Fruit fly (Drosophila melanogaster) whole organism, prepupa: Measurements from ENCODE around the gene HisRS.

Source experiments
- CG10669 ChIP-seq: fragments of 200-800 bp; sonication (Bioruptor generic); optimal IDR thresholded peaks from 3 replicates; lab custom pipeline; 2018; ENCODE audit warnings: missing biosample characterization, mild to moderate bottlenecking, missing genetic modification characterization, moderate library complexity
- CG15336 ChIP-seq: fragments of 200-800 bp; sonication (Bioruptor generic); IDR thresholded peaks from 2 replicates; pipeline ENCODE4 v1.3.6; 2022; ENCODE audit warnings: missing biosample characterization, missing genetic modification characterization
- CG1621 ChIP-seq: fragments of 200-800 bp; sonication (Bioruptor generic); optimal IDR thresholded peaks from 3 replicates; lab custom pipeline; 2018; ENCODE audit warnings: missing biosample characterization, mild to moderate bottlenecking, missing genetic modification characterization
- CG16779 ChIP-seq: fragments of 200-800 bp; sonication (Bioruptor generic); optimal IDR thresholded peaks from 3 replicates; lab custom pipeline; 2017; ENCODE audit warnings: missing biosample characterization, mild to moderate bottlenecking, missing genetic modification characterization
- CG3032 ChIP-seq: fragments of 200-800 bp; optimal IDR thresholded peaks from 2 replicates; lab custom pipeline; 2019; ENCODE audit warnings: missing biosample characterization, mild to moderate bottlenecking, missing genetic modification characterization, moderate library complexity
- CG31627 ChIP-seq: fragments of 200-800 bp; sonication (Bioruptor generic); optimal IDR thresholded peaks from 3 replicates; lab custom pipeline; 2016; ENCODE audit warnings: missing biosample characterization, missing genetic modification characterization
- CG32006 ChIP-seq: fragments of 200-800 bp; sonication (Bioruptor generic); optimal IDR thresholded peaks from 3 replicates; lab custom pipeline; 2017; ENCODE audit warnings: missing biosample characterization, mild to moderate bottlenecking, missing genetic modification characterization
- CG3919 ChIP-seq: fragments of 200-800 bp; sonication (Bioruptor generic); optimal IDR thresholded peaks from 3 replicates; lab custom pipeline; 2016; ENCODE audit warnings: missing biosample characterization, missing genetic modification characterization
- CG4318 ChIP-seq: fragments of 200-800 bp; sonication (Bioruptor generic); optimal IDR thresholded peaks from 3 replicates; lab custom pipeline; 2017; ENCODE audit warnings: missing biosample characterization, mild to moderate bottlenecking, missing genetic modification characterization
- CG6163 ChIP-seq: fragments of 200-800 bp; sonication (Bioruptor generic); IDR thresholded peaks from 3 replicates; pipeline ENCODE4 v1.3.6; 2022; ENCODE audit warnings: missing biosample characterization, missing genetic modification characterization
- CG6276 ChIP-seq: fragments of 200-800 bp; sonication (Bioruptor generic); optimal IDR thresholded peaks from 2 replicates; lab custom pipeline; 2017; ENCODE audit warnings: missing biosample characterization, mild to moderate bottlenecking, missing genetic modification characterization
- CG6792 ChIP-seq: fragments of 200-800 bp; sonication (Bioruptor generic); optimal IDR thresholded peaks from 3 replicates; lab custom pipeline; 2016; ENCODE audit warnings: missing biosample characterization, missing genetic modification characterization
- CG6808 ChIP-seq: fragments of 200-800 bp; sonication (Bioruptor generic); optimal IDR thresholded peaks from 3 replicates; lab custom pipeline; 2017; ENCODE audit warnings: missing biosample characterization, missing genetic modification characterization, mild to moderate bottlenecking, moderate library complexity, missing genetic modification reagents
- CG6854 ChIP-seq: fragments of 200-800 bp; sonication (Bioruptor generic); optimal IDR thresholded peaks from 2 replicates; lab custom pipeline; 2017; ENCODE audit warnings: missing biosample characterization, mild to moderate bottlenecking, missing genetic modification characterization
- CG7368 ChIP-seq: fragments of 200-800 bp; sonication (Bioruptor generic); optimal IDR thresholded peaks from 3 replicates; lab custom pipeline; 2016; ENCODE audit warnings: missing biosample characterization, missing genetic modification characterization
- CG8119 ChIP-seq: fragments of 200-800 bp; sonication (Bioruptor generic); IDR thresholded peaks from 3 replicates; pipeline ENCODE4 v1.3.6; 2022; ENCODE audit warnings: missing biosample characterization, missing genetic modification characterization
- CG8632 ChIP-seq: fragments of 200-800 bp; sonication (Bioruptor generic); optimal IDR thresholded peaks from 3 replicates; lab custom pipeline; 2016; ENCODE audit warnings: missing biosample characterization, missing genetic modification characterization
- Eip93F ChIP-seq: fragments of 200-800 bp; sonication (Bioruptor generic); optimal IDR thresholded peaks from 2 replicates; lab custom pipeline; 2016; ENCODE audit warnings: missing biosample characterization, mild to moderate bottlenecking, missing genetic modification characterization
- Ets21C ChIP-seq: fragments of 200-800 bp; sonication (Bioruptor generic); optimal IDR thresholded peaks from 3 replicates; lab custom pipeline; 2016; ENCODE audit warnings: missing biosample characterization, missing genetic modification characterization
- Ets96B ChIP-seq: fragments of 200-800 bp; optimal IDR thresholded peaks from 2 replicates; lab custom pipeline; 2019; ENCODE audit warnings: missing biosample characterization, mild to moderate bottlenecking, missing genetic modification characterization, moderate library complexity
- Gug ChIP-seq: fragments of 200-800 bp; sonication (Bioruptor generic); IDR thresholded peaks from 2 replicates; pipeline ENCODE4 v1.3.6; 2022; ENCODE audit warnings: missing biosample characterization, missing genetic modification characterization
- Hr38 ChIP-seq: sonication (Bioruptor generic); optimal IDR thresholded peaks from 2 replicates; lab custom pipeline; 2016; ENCODE audit warnings: missing biosample characterization, missing genetic modification characterization
- Hr39 ChIP-seq: fragments of 200-800 bp; sonication (Bioruptor generic); optimal IDR thresholded peaks from 2 replicates; lab custom pipeline; 2016; ENCODE audit warnings: missing biosample characterization, missing genetic modification characterization
- Hr4 ChIP-seq: fragments of 200-800 bp; sonication (Bioruptor generic); optimal IDR thresholded peaks from 3 replicates; lab custom pipeline; 2016; ENCODE audit warnings: missing biosample characterization, missing genetic modification characterization
- Met ChIP-seq: fragments of 200-800 bp; sonication (Bioruptor generic); optimal IDR thresholded peaks from 3 replicates; lab custom pipeline; 2016; ENCODE audit warnings: missing biosample characterization, missing genetic modification characterization
- OdsH ChIP-seq: fragments of 200-800 bp; sonication (Bioruptor generic); optimal IDR thresholded peaks from 3 replicates; lab custom pipeline; 2016; ENCODE audit warnings: missing biosample characterization, missing genetic modification characterization
- Smox ChIP-seq: fragments of 200-800 bp; sonication (Bioruptor generic); optimal IDR thresholded peaks from 3 replicates; lab custom pipeline; 2016; ENCODE audit warnings: missing biosample characterization, missing genetic modification characterization
- Sox102F ChIP-seq: fragments of 200-800 bp; sonication (Bioruptor generic); optimal IDR thresholded peaks from 2 replicates; lab custom pipeline; 2016; ENCODE audit warnings: missing biosample characterization, mild to moderate bottlenecking, missing genetic modification characterization
- Sox14 ChIP-seq: fragments of 200-800 bp; sonication (Bioruptor generic); optimal IDR thresholded peaks from 3 replicates; lab custom pipeline; 2016; ENCODE audit warnings: missing biosample characterization, missing genetic modification characterization
- achi ChIP-seq: fragments of 200-800 bp; sonication (Bioruptor generic); optimal IDR thresholded peaks from 3 replicates; lab custom pipeline; 2016; ENCODE audit warnings: missing biosample characterization, missing genetic modification characterization
- acj6 ChIP-seq: fragments of 200-800 bp; sonication (Bioruptor generic); optimal IDR thresholded peaks from 3 replicates; lab custom pipeline; 2016; ENCODE audit warnings: missing biosample characterization, missing genetic modification characterization
- cyc ChIP-seq: fragments of 200-800 bp; sonication (Bioruptor generic); optimal IDR thresholded peaks from 3 replicates; lab custom pipeline; 2016; ENCODE audit warnings: missing biosample characterization, missing genetic modification characterization
- dac ChIP-seq: fragments of 200-800 bp; sonication (Bioruptor generic); optimal IDR thresholded peaks from 2 replicates; lab custom pipeline; 2017; ENCODE audit warnings: missing biosample characterization, mild to moderate bottlenecking, missing genetic modification characterization
- dsx ChIP-seq: fragments of 200-800 bp; optimal IDR thresholded peaks from 3 replicates; lab custom pipeline; 2019; ENCODE audit warnings: missing biosample characterization, mild to moderate bottlenecking, missing genetic modification characterization, moderate library complexity; ENCODE audit not compliant: poor library complexity, severe bottlenecking
- eg ChIP-seq: fragments of 200-800 bp; sonication (Bioruptor generic); IDR thresholded peaks from 3 replicates; pipeline ENCODE4 v1.3.6; 2022; ENCODE audit warnings: missing biosample characterization, missing genetic modification characterization
- esn ChIP-seq: fragments of 200-800 bp; sonication (Bioruptor generic); optimal IDR thresholded peaks from 2 replicates; lab custom pipeline; 2016; ENCODE audit warnings: missing biosample characterization, mild to moderate bottlenecking, missing genetic modification characterization, moderate library complexity
- fd59A ChIP-seq: fragments of 200-800 bp; sonication (Bioruptor generic); optimal IDR thresholded peaks from 2 replicates; lab custom pipeline; 2017; ENCODE audit warnings: missing biosample characterization, mild to moderate bottlenecking, missing genetic modification characterization, missing genetic modification reagents
- fd85E ChIP-seq: fragments of 200-800 bp; sonication (Bioruptor generic); optimal IDR thresholded peaks from 3 replicates; lab custom pipeline; 2016; ENCODE audit warnings: missing biosample characterization, missing genetic modification characterization
- fkh ChIP-seq: fragments of 200-800 bp; sonication (Bioruptor generic); optimal IDR thresholded peaks from 3 replicates; lab custom pipeline; 2017; ENCODE audit warnings: missing biosample characterization, mild to moderate bottlenecking, missing genetic modification characterization, moderate library complexity
- lz ChIP-seq: fragments of 200-800 bp; sonication (Bioruptor generic); optimal IDR thresholded peaks from 3 replicates; lab custom pipeline; 2016; ENCODE audit warnings: missing biosample characterization, missing genetic modification characterization
- net ChIP-seq: fragments of 200-800 bp; sonication (Bioruptor generic); optimal IDR thresholded peaks from 3 replicates; lab custom pipeline; 2016; ENCODE audit warnings: missing biosample characterization, missing genetic modification characterization
- pdm3 ChIP-seq: fragments of 200-800 bp; sonication (Bioruptor generic); optimal IDR thresholded peaks from 3 replicates; lab custom pipeline; 2016; ENCODE audit warnings: missing biosample characterization, missing genetic modification characterization
- spab ChIP-seq: fragments of 200-800 bp; sonication (Bioruptor generic); optimal IDR thresholded peaks from 2 replicates; lab custom pipeline; 2017; ENCODE audit warnings: missing biosample characterization, mild to moderate bottlenecking, missing genetic modification characterization, missing genetic modification reagents
- ss ChIP-seq, 2 experiments: fragments of 200-800 bp; sonication (Bioruptor generic); optimal IDR thresholded peaks; 2 replicates in 1 of 2; 3 replicates in 1 of 2; lab custom pipeline; 2017 to 2018; ENCODE audit warnings: mild to moderate bottlenecking in 2 of 2, missing biosample characterization in 2 of 2, missing genetic modification characterization in 2 of 2, moderate library complexity in 1 of 2
- svp ChIP-seq: fragments of 200-800 bp; sonication (Bioruptor generic); peaks from one replicate; lab custom pipeline; 2016; ENCODE audit warnings: missing biosample characterization, missing genetic modification characterization
- topi ChIP-seq: fragments of 200-800 bp; sonication (Bioruptor generic); optimal IDR thresholded peaks from 3 replicates; lab custom pipeline; 2016; ENCODE audit warnings: missing biosample characterization, missing genetic modification characterization
- vri ChIP-seq: fragments of 200-800 bp; sonication (Bioruptor generic); optimal IDR thresholded peaks from 3 replicates; lab custom pipeline; 2016; ENCODE audit warnings: missing biosample characterization, mild to moderate bottlenecking, missing genetic modification characterization

The HisRS gene

dm6 chrX:18558583-18558982, 43.4 kb downstream of the HisRS start (continued):
- TF ChIP-seq dac (GFP tag; lab: Kevin White, UChicago) (peak; percentile 17), pdm3 (peak; percentile 25), vri (GFP tag; lab: Kevin White, UChicago) (no peak), CG7368 (GFP tag; lab: Kevin White, UChicago) (no peak), Ets96B (tag; lab: Kevin White, UChicago) (peak; percentile 35), CG16779 (tag; lab: Kevin White, UChicago) (no peak), ss (GFP tag; optimal IDR thresholded peaks at IDR 0.05; lab: Kevin White, UChicago) (peak; percentile 31 to 32), Hr38 (no peak), Eip93F (GFP tag; lab: Kevin White, UChicago) (no peak), net (GFP tag; lab: Kevin White, UChicago) (peak; percentile 16), Ets21C (GFP tag; lab: Kevin White, UChicago) (no peak), CG10669 (GFP tag; lab: Kevin White, UChicago) (peak; percentile 50), esn (no peak), CG8119 (no peak; the same call in none of the 3 replicates), achi (GFP tag; lab: Kevin White, UChicago) (peak; percentile 39), CG8632 (GFP tag; lab: Kevin White, UChicago) (no peak), fd59A (peak; percentile 33), fkh (no peak), CG6276 (GFP tag; lab: Kevin White, UChicago) (peak; percentile 29), acj6 (GFP tag; lab: Kevin White, UChicago) (peak; percentile 46), spab (GFP tag; lab: Kevin White, UChicago) (peak; percentile 11), lz (GFP tag; lab: Kevin White, UChicago) (no peak), CG3919 (peak; percentile 35), Met (GFP tag; lab: Kevin White, UChicago) (peak; percentile 16), Smox (GFP tag; lab: Kevin White, UChicago) (no peak)

- TF ChIP-seq cyc (GFP tag; lab: Kevin White, UChicago) = no peak
Observed at dm6 chrX:18560584-18560983, 45.4 kb downstream of the HisRS start.

- peak; percentile 50 for TF ChIP-seq CG32006 (GFP tag; lab: Kevin White, UChicago)
- TF ChIP-seq svp = peak; percentile 56
- TF ChIP-seq CG6808 = no peak
- TF ChIP-seq Hr4 = no peak
- TF ChIP-seq Smox (GFP tag; lab: Kevin White, UChicago) = peak; percentile 9
- TF ChIP-seq dsx (GFP tag; lab: Kevin White, UChicago) = peak; percentile 49
- TF ChIP-seq CG3032 (tag; lab: Kevin White, UChicago) = no peak
- peak; percentile 17 for TF ChIP-seq esn
- peak; percentile 12 for TF ChIP-seq Sox102F (GFP tag; lab: Kevin White, UChicago)
- peak; percentile 18 for TF ChIP-seq net (GFP tag; lab: Kevin White, UChicago)
- peak; percentile 47; the same call in 2 of the 3 replicates for TF ChIP-seq eg (GFP tag; lab: Robert Waterston, UW)
- TF ChIP-seq fd85E = no peak
- TF ChIP-seq Hr39 = peak; percentile 19
- TF ChIP-seq CG4318 (GFP tag; lab: Kevin White, UChicago) = no peak
- peak; percentile 9 for TF ChIP-seq CG10669 (GFP tag; lab: Kevin White, UChicago)
- no peak for TF ChIP-seq CG1621 (tag; lab: Kevin White, UChicago)
- TF ChIP-seq CG8632 (GFP tag; lab: Kevin White, UChicago) = no peak
- TF ChIP-seq CG7368 (GFP tag; lab: Kevin White, UChicago) = no peak
- peak; percentile 29 for TF ChIP-seq CG31627 (GFP tag; lab: Kevin White, UChicago)
- TF ChIP-seq Sox14 (GFP tag; lab: Kevin White, UChicago) = peak; percentile 8
- TF ChIP-seq lz (GFP tag; lab: Kevin White, UChicago) = peak; percentile 21
- TF ChIP-seq fd59A = no peak
- TF ChIP-seq cyc (GFP tag; lab: Kevin White, UChicago) = no peak
- peak; percentile 20; the same call in 1 of the 2 replicates for TF ChIP-seq Gug (GFP tag; lab: Robert Waterston, UW)
- TF ChIP-seq topi (GFP tag; lab: Kevin White, UChicago) = peak; percentile 25
- no peak for TF ChIP-seq Hr38
- peak; percentile 13 for TF ChIP-seq OdsH (GFP tag; lab: Kevin White, UChicago)
- peak; percentile 3 for TF ChIP-seq CG6792 (GFP tag; lab: Kevin White, UChicago)
- TF ChIP-seq CG6276 (GFP tag; lab: Kevin White, UChicago) = no peak
- TF ChIP-seq CG15336 (GFP tag; lab: Robert Waterston, UW) = peak; percentile 68
- no peak for TF ChIP-seq CG6854 (GFP tag; lab: Kevin White, UChicago)
- no peak for TF ChIP-seq fkh
- TF ChIP-seq CG6163 (GFP tag; lab: Robert Waterston, UW) = peak; percentile 49; the same call in 2 of the 3 replicates
Observed at dm6 chrX:18564984-18565383, 49.8 kb downstream of the HisRS start.
